Fruit fly (Drosophila melanogaster) whole organism, prepupa: ENCODE data around the gene Cralbp.

Experiments
- CG10669 ChIP-seq: fragments of 200-800 bp; sonication (Bioruptor generic); optimal IDR thresholded peaks from 3 replicates; lab custom pipeline; 2018; ENCODE audit warnings: missing biosample characterization, mild to moderate bottlenecking, missing genetic modification characterization, moderate library complexity
- CG11294 ChIP-seq: fragments of 200-800 bp; sonication (Bioruptor generic); IDR thresholded peaks from 2 replicates; pipeline ENCODE4 v1.3.6; 2022; ENCODE audit warnings: missing biosample characterization, missing genetic modification characterization
- CG11762 ChIP-seq: fragments of 200-800 bp; sonication (Bioruptor generic); optimal IDR thresholded peaks from 3 replicates; lab custom pipeline; 2016; ENCODE audit warnings: missing biosample characterization, missing genetic modification characterization; ENCODE audit not compliant: insufficient read depth
- CG11902 ChIP-seq: fragments of 200-800 bp; sonication (Bioruptor generic); optimal IDR thresholded peaks from 3 replicates; lab custom pipeline; 2016; ENCODE audit warnings: missing biosample characterization, missing genetic modification characterization
- CG15336 ChIP-seq: fragments of 200-800 bp; sonication (Bioruptor generic); IDR thresholded peaks from 2 replicates; pipeline ENCODE4 v1.3.6; 2022; ENCODE audit warnings: missing biosample characterization, missing genetic modification characterization
- CG16779 ChIP-seq: fragments of 200-800 bp; sonication (Bioruptor generic); optimal IDR thresholded peaks from 3 replicates; lab custom pipeline; 2017; ENCODE audit warnings: missing biosample characterization, mild to moderate bottlenecking, missing genetic modification characterization
- CG3032 ChIP-seq: fragments of 200-800 bp; optimal IDR thresholded peaks from 2 replicates; lab custom pipeline; 2019; ENCODE audit warnings: missing biosample characterization, mild to moderate bottlenecking, missing genetic modification characterization, moderate library complexity
- CG34406 ChIP-seq: fragments of 200-800 bp; sonication (Bioruptor generic); optimal IDR thresholded peaks from 3 replicates; lab custom pipeline; 2016; ENCODE audit warnings: missing biosample characterization, missing genetic modification characterization
- CG4318 ChIP-seq: fragments of 200-800 bp; sonication (Bioruptor generic); optimal IDR thresholded peaks from 3 replicates; lab custom pipeline; 2017; ENCODE audit warnings: missing biosample characterization, mild to moderate bottlenecking, missing genetic modification characterization
- CG6163 ChIP-seq: fragments of 200-800 bp; sonication (Bioruptor generic); IDR thresholded peaks from 3 replicates; pipeline ENCODE4 v1.3.6; 2022; ENCODE audit warnings: missing biosample characterization, missing genetic modification characterization
- CG6276 ChIP-seq: fragments of 200-800 bp; sonication (Bioruptor generic); optimal IDR thresholded peaks from 2 replicates; lab custom pipeline; 2017; ENCODE audit warnings: missing biosample characterization, mild to moderate bottlenecking, missing genetic modification characterization
- CG6792 ChIP-seq: fragments of 200-800 bp; sonication (Bioruptor generic); optimal IDR thresholded peaks from 3 replicates; lab custom pipeline; 2016; ENCODE audit warnings: missing biosample characterization, missing genetic modification characterization
- CG6808 ChIP-seq: fragments of 200-800 bp; sonication (Bioruptor generic); optimal IDR thresholded peaks from 3 replicates; lab custom pipeline; 2017; ENCODE audit warnings: missing biosample characterization, missing genetic modification characterization, mild to moderate bottlenecking, moderate library complexity, missing genetic modification reagents
- CG6854 ChIP-seq: fragments of 200-800 bp; sonication (Bioruptor generic); optimal IDR thresholded peaks from 2 replicates; lab custom pipeline; 2017; ENCODE audit warnings: missing biosample characterization, mild to moderate bottlenecking, missing genetic modification characterization
- CG7368 ChIP-seq: fragments of 200-800 bp; sonication (Bioruptor generic); optimal IDR thresholded peaks from 3 replicates; lab custom pipeline; 2016; ENCODE audit warnings: missing biosample characterization, missing genetic modification characterization
- CG8632 ChIP-seq: fragments of 200-800 bp; sonication (Bioruptor generic); optimal IDR thresholded peaks from 3 replicates; lab custom pipeline; 2016; ENCODE audit warnings: missing biosample characterization, missing genetic modification characterization
- Eip78C ChIP-seq: fragments of 200-800 bp; sonication (Bioruptor generic); peaks from one replicate; lab custom pipeline; 2016; ENCODE audit warnings: missing biosample characterization, missing genetic modification characterization
- Eip93F ChIP-seq: fragments of 200-800 bp; sonication (Bioruptor generic); optimal IDR thresholded peaks from 2 replicates; lab custom pipeline; 2016; ENCODE audit warnings: missing biosample characterization, mild to moderate bottlenecking, missing genetic modification characterization
- Ets21C ChIP-seq: fragments of 200-800 bp; sonication (Bioruptor generic); optimal IDR thresholded peaks from 3 replicates; lab custom pipeline; 2016; ENCODE audit warnings: missing biosample characterization, missing genetic modification characterization
- Ets96B ChIP-seq: fragments of 200-800 bp; optimal IDR thresholded peaks from 2 replicates; lab custom pipeline; 2019; ENCODE audit warnings: missing biosample characterization, mild to moderate bottlenecking, missing genetic modification characterization, moderate library complexity
- Gug ChIP-seq: fragments of 200-800 bp; sonication (Bioruptor generic); IDR thresholded peaks from 2 replicates; pipeline ENCODE4 v1.3.6; 2022; ENCODE audit warnings: missing biosample characterization, missing genetic modification characterization
- Hr38 ChIP-seq: sonication (Bioruptor generic); optimal IDR thresholded peaks from 2 replicates; lab custom pipeline; 2016; ENCODE audit warnings: missing biosample characterization, missing genetic modification characterization
- Hr4 ChIP-seq: fragments of 200-800 bp; sonication (Bioruptor generic); optimal IDR thresholded peaks from 3 replicates; lab custom pipeline; 2016; ENCODE audit warnings: missing biosample characterization, missing genetic modification characterization
- Lpt ChIP-seq: fragments of 200-800 bp; sonication (Bioruptor generic); optimal IDR thresholded peaks from 3 replicates; lab custom pipeline; 2016; ENCODE audit warnings: missing biosample characterization, missing genetic modification characterization
- OdsH ChIP-seq: fragments of 200-800 bp; sonication (Bioruptor generic); optimal IDR thresholded peaks from 3 replicates; lab custom pipeline; 2016; ENCODE audit warnings: missing biosample characterization, missing genetic modification characterization
- Sox102F ChIP-seq: fragments of 200-800 bp; sonication (Bioruptor generic); optimal IDR thresholded peaks from 2 replicates; lab custom pipeline; 2016; ENCODE audit warnings: missing biosample characterization, mild to moderate bottlenecking, missing genetic modification characterization
- Sox14 ChIP-seq: fragments of 200-800 bp; sonication (Bioruptor generic); optimal IDR thresholded peaks from 3 replicates; lab custom pipeline; 2016; ENCODE audit warnings: missing biosample characterization, missing genetic modification characterization
- achi ChIP-seq: fragments of 200-800 bp; sonication (Bioruptor generic); optimal IDR thresholded peaks from 3 replicates; lab custom pipeline; 2016; ENCODE audit warnings: missing biosample characterization, missing genetic modification characterization
- acj6 ChIP-seq: fragments of 200-800 bp; sonication (Bioruptor generic); optimal IDR thresholded peaks from 3 replicates; lab custom pipeline; 2016; ENCODE audit warnings: missing biosample characterization, missing genetic modification characterization
- dac ChIP-seq: fragments of 200-800 bp; sonication (Bioruptor generic); optimal IDR thresholded peaks from 2 replicates; lab custom pipeline; 2017; ENCODE audit warnings: missing biosample characterization, mild to moderate bottlenecking, missing genetic modification characterization
- dsx ChIP-seq: fragments of 200-800 bp; optimal IDR thresholded peaks from 3 replicates; lab custom pipeline; 2019; ENCODE audit warnings: missing biosample characterization, mild to moderate bottlenecking, missing genetic modification characterization, moderate library complexity; ENCODE audit not compliant: poor library complexity, severe bottlenecking
- eg ChIP-seq: fragments of 200-800 bp; sonication (Bioruptor generic); IDR thresholded peaks from 3 replicates; pipeline ENCODE4 v1.3.6; 2022; ENCODE audit warnings: missing biosample characterization, missing genetic modification characterization
- fd59A ChIP-seq: fragments of 200-800 bp; sonication (Bioruptor generic); optimal IDR thresholded peaks from 2 replicates; lab custom pipeline; 2017; ENCODE audit warnings: missing biosample characterization, mild to moderate bottlenecking, missing genetic modification characterization, missing genetic modification reagents
- fd85E ChIP-seq: fragments of 200-800 bp; sonication (Bioruptor generic); optimal IDR thresholded peaks from 3 replicates; lab custom pipeline; 2016; ENCODE audit warnings: missing biosample characterization, missing genetic modification characterization
- lz ChIP-seq: fragments of 200-800 bp; sonication (Bioruptor generic); optimal IDR thresholded peaks from 3 replicates; lab custom pipeline; 2016; ENCODE audit warnings: missing biosample characterization, missing genetic modification characterization
- net ChIP-seq: fragments of 200-800 bp; sonication (Bioruptor generic); optimal IDR thresholded peaks from 3 replicates; lab custom pipeline; 2016; ENCODE audit warnings: missing biosample characterization, missing genetic modification characterization
- pdm3 ChIP-seq: fragments of 200-800 bp; sonication (Bioruptor generic); optimal IDR thresholded peaks from 3 replicates; lab custom pipeline; 2016; ENCODE audit warnings: missing biosample characterization, missing genetic modification characterization
- salr ChIP-seq, 2 experiments: fragments of 200-800 bp; sonication (Bioruptor generic); optimal IDR thresholded peaks; 3 replicates each; lab custom pipeline; 2016 to 2018; ENCODE audit warnings: missing biosample characterization in 2 of 2, missing genetic modification characterization in 2 of 2, mild to moderate bottlenecking in 1 of 2
- spab ChIP-seq: fragments of 200-800 bp; sonication (Bioruptor generic); optimal IDR thresholded peaks from 2 replicates; lab custom pipeline; 2017; ENCODE audit warnings: missing biosample characterization, mild to moderate bottlenecking, missing genetic modification characterization, missing genetic modification reagents
- ss ChIP-seq, 2 experiments: fragments of 200-800 bp; sonication (Bioruptor generic); optimal IDR thresholded peaks; 2 replicates in 1 of 2; 3 replicates in 1 of 2; lab custom pipeline; 2017 to 2018; ENCODE audit warnings: mild to moderate bottlenecking in 2 of 2, missing biosample characterization in 2 of 2, missing genetic modification characterization in 2 of 2, moderate library complexity in 1 of 2

Gene Cralbp

DNA sequence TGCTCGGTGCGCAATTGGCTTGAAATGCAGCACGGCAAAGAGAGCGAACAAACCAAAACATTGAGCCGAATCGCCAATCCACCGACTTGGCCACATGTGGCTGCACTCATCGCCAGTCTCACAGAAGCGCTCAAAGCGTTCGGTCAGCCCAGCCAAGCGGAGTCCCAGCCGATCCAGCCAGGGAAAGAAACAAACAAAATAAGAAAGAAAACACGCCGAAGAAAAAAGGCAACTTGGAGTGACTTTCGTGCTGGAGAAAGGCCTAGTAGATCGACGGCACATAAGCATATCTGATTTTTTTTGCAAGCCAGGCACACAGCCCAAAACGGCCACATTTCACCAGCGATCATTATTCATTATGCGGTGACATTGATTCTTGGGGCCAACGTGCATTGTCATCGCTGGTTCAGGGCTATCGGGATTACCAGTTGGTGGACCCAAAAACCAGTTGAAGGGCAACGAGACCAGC, 15.6 kb upstream of the Cralbp start (continued):
- no peak for TF ChIP-seq salr (GFP tag; optimal IDR thresholded peaks at IDR 0.05; lab: Kevin White, UChicago)
- no peak for TF ChIP-seq net (GFP tag; lab: Kevin White, UChicago)
- TF ChIP-seq CG4318 (GFP tag; lab: Kevin White, UChicago): no peak
- TF ChIP-seq fd59A (GFP tag; lab: Kevin White, UChicago): no peak
- no peak for TF ChIP-seq dac
- no peak for TF ChIP-seq Gug (GFP tag; lab: Robert Waterston, UW)
- no peak for TF ChIP-seq Ets21C (GFP tag; lab: Kevin White, UChicago)
- TF ChIP-seq CG11294 (GFP tag; lab: Robert Waterston, UW): no peak
- TF ChIP-seq pdm3 (GFP tag; lab: Kevin White, UChicago): no peak
- TF ChIP-seq Sox14 (GFP tag; lab: Kevin White, UChicago): no peak
- no peak for TF ChIP-seq CG16779
- TF ChIP-seq spab: no peak
- TF ChIP-seq lz (GFP tag; lab: Kevin White, UChicago): no peak
- TF ChIP-seq CG8632: no peak
- TF ChIP-seq Hr4: no peak

DNA sequence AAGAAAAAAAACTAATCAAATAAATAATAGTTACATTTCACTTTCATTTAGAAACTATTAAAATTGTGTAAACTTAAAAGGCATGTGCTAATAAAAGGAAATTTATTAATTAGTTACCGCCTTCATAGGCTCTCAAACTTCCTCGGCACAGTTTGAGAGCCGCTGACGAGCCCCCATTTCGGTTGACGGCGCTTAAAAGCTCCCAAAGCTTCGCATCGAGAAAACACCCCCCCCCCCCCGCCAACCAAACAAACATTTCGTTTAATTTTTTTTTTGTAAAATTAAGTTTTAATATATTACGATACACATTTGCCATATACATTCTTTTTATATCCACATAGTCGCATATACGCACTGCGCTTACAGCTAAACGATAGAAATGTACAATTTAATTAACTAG, 10.8 kb upstream of the Cralbp start:
- TF ChIP-seq ss (GFP tag; optimal IDR thresholded peaks at IDR 0.05; lab: Kevin White, UChicago) (no peak), CG10669 (GFP tag; lab: Kevin White, UChicago) (no peak), fd85E (GFP tag; lab: Kevin White, UChicago) (no peak), CG34406 (GFP tag; lab: Kevin White, UChicago) (no peak), fd59A (GFP tag; lab: Kevin White, UChicago) (no peak), lz (GFP tag; lab: Kevin White, UChicago) (no peak), achi (GFP tag; lab: Kevin White, UChicago) (no peak), Eip93F (GFP tag; lab: Kevin White, UChicago) (no peak), CG16779 (no peak), CG11294 (GFP tag; lab: Robert Waterston, UW) (no peak), Lpt (no peak), CG3032 (tag; lab: Kevin White, UChicago) (no peak), Ets96B (no peak), OdsH (GFP tag; lab: Kevin White, UChicago) (no peak), Sox102F (GFP tag; lab: Kevin White, UChicago) (no peak), Hr4 (no peak), CG11902 (GFP tag; lab: Kevin White, UChicago) (no peak), CG6854 (no peak), Eip78C (GFP tag; lab: Kevin White, UChicago) (no peak), spab (no peak)
- TF ChIP-seq, all 60 proteins: peak for 0

- peak; percentile 52 for TF ChIP-seq Eip78C (GFP tag; lab: Kevin White, UChicago)
- peak; percentile 24; the same call in 1 of the 3 replicates for TF ChIP-seq CG6163 (GFP tag; lab: Robert Waterston, UW)
- TF ChIP-seq eg (GFP tag; lab: Robert Waterston, UW): 0 out of 3 replicates have a peak, but pooled peaks have one; percentile 41
- TF ChIP-seq CG6276: no peak
- TF ChIP-seq CG15336 (GFP tag; lab: Robert Waterston, UW): peak; percentile 32; the same call in 1 of the 2 replicates
- no peak for TF ChIP-seq CG6792 (GFP tag; lab: Kevin White, UChicago)
Measured at dm6 chr3L:5796493-5796998, 10.0 kb upstream of the Cralbp start, which contains the start of gene Tektin-C. TSS of gene Tektin-C (minus strand) at chr3L:5796543.

- TF ChIP-seq acj6 (GFP tag; lab: Kevin White, UChicago) (no peak), dsx (GFP tag; lab: Kevin White, UChicago) (no peak), CG11762 (GFP tag; lab: Kevin White, UChicago) (no peak), CG3032 (tag; lab: Kevin White, UChicago) (no peak), CG6808 (GFP tag; lab: Kevin White, UChicago) (no peak), CG15336 (GFP tag; lab: Robert Waterston, UW) (no peak), CG8632 (no peak), dac (no peak), Hr38 (GFP tag; lab: Kevin White, UChicago) (no peak), CG10669 (GFP tag; lab: Kevin White, UChicago) (no peak), CG6792 (GFP tag; lab: Kevin White, UChicago) (no peak), Eip78C (GFP tag; lab: Kevin White, UChicago) (no peak), CG7368 (GFP tag; lab: Kevin White, UChicago) (no peak)
- TF ChIP-seq, all 60 proteins: peak for 0
Measured at dm6 chr3L:5793967-5794366, 7.4 kb upstream of the Cralbp start, which contains the start of gene Bre1. TSS of gene Bre1 (minus strand) at chr3L:5794192.
